Worm (Caenorhabditis elegans): ENCODE measurements around the gene B0244.17.

- TF ChIP-seq tra-4 (tag; optimal IDR thresholded peaks at IDR 0.05): no peak
- no peak for TF ChIP-seq ceh-36 (tag; optimal IDR thresholded peaks at IDR 0.05)
Measured at ce11 chrIII:5722550-5722949, 10.5 kb upstream of the B0244.17 start, which contains the start of gene wrm-1.

Data from whole organism, early embryonic.